Worm (Caenorhabditis elegans): ENCODE measurements around the gene max-2.

- no peak for TF ChIP-seq mdl-1 (tag; optimal IDR thresholded peaks at IDR 0.05)
- no peak for TF ChIP-seq nhr-43 (tag; optimal IDR thresholded peaks at IDR 0.05; ENCODE audit: poor library complexity, severe bottlenecking)
- no peak for TF ChIP-seq fos-1 (tag; optimal IDR thresholded peaks at IDR 0.05)
- no peak for TF ChIP-seq pha-4 (tag; optimal IDR thresholded peaks at IDR 0.05)
- TF ChIP-seq elt-1 (tag; optimal IDR thresholded peaks at IDR 0.05): peak; percentile 27
- TF ChIP-seq skn-1 (tag; optimal IDR thresholded peaks at IDR 0.05): no peak
- no peak for TF ChIP-seq ama-1 (optimal IDR thresholded peaks at IDR 0.05)
- TF ChIP-seq fkh-10 (GFP tag; optimal IDR thresholded peaks at IDR 0.05): no peak
- TF ChIP-seq lin-15B (tag; optimal IDR thresholded peaks at IDR 0.05): no peak
- TF ChIP-seq ceh-82 (tag; optimal IDR thresholded peaks at IDR 0.05): no peak
- TF ChIP-seq zag-1 (tag; optimal IDR thresholded peaks at IDR 0.05): no peak
- TF ChIP-seq nhr-237 (tag; optimal IDR thresholded peaks at IDR 0.05): no peak
Observed at ce11 chrII:13029290-13030050, 3.8 kb upstream of the max-2 start.
